Worm (Caenorhabditis elegans) whole organism, mixed stage, embryonic: ENCODE results near the gene tag-151.

Source experiments
- bed-3 ChIP-seq: fragments of 200-800 bp; sonication (Bioruptor generic); optimal IDR thresholded peaks from 3 replicates; lab custom pipeline; 2018; ENCODE audit warnings: mild to moderate bottlenecking, missing genetic modification characterization, moderate library complexity, missing compliant biosample characterization
- ceh-43 ChIP-seq: fragments of 200-800 bp; sonication (Bioruptor generic); optimal IDR thresholded peaks from 2 replicates; lab custom pipeline; 2018; ENCODE audit warnings: mild to moderate bottlenecking, missing genetic modification characterization, moderate library complexity, missing compliant biosample characterization
- cnd-1 ChIP-seq: fragments of 200-800 bp; sonication (Bioruptor generic); optimal IDR thresholded peaks from 2 replicates; lab custom pipeline; 2018; ENCODE audit warnings: mild to moderate bottlenecking, missing genetic modification characterization, missing compliant biosample characterization
- drap-1 ChIP-seq: fragments of 200-800 bp; sonication (Bioruptor generic); optimal IDR thresholded peaks from 3 replicates; lab custom pipeline; 2018; ENCODE audit warnings: mild to moderate bottlenecking, missing genetic modification characterization, missing compliant biosample characterization
- elt-1 ChIP-seq: sonication (generic microtip); optimal IDR thresholded peaks from 2 replicates; lab custom pipeline; 2017; ENCODE audit warnings: missing genetic modification characterization, mild to moderate bottlenecking, missing compliant biosample characterization, antibody characterized with exemption, moderate library complexity, borderline replicate concordance; ENCODE audit not compliant: insufficient read depth
- mep-1 ChIP-seq: fragments of 150-350 bp; optimal IDR thresholded peaks from 2 replicates; lab custom pipeline; 2017; ENCODE audit warnings: missing biosample characterization, missing genetic modification reagents, missing genetic modification characterization, inconsistent platforms
- nhr-12 ChIP-seq: fragments of 150-350 bp; optimal IDR thresholded peaks from 2 replicates; lab custom pipeline; 2014; ENCODE audit warnings: missing biosample characterization, missing genetic modification characterization
- nhr-28 ChIP-seq: fragments of 150-350 bp; optimal IDR thresholded peaks from 2 replicates; lab custom pipeline; 2014; ENCODE audit warnings: missing biosample characterization, missing genetic modification characterization
- pha-4 ChIP-seq: fragments of 150-350 bp; optimal IDR thresholded peaks from 2 replicates; lab custom pipeline; 2018; ENCODE audit warnings: missing biosample characterization, missing genetic modification reagents, missing genetic modification characterization
- snpc-4 ChIP-seq: fragments of 150-350 bp; optimal IDR thresholded peaks from 2 replicates; lab custom pipeline; 2014; ENCODE audit warnings: missing biosample characterization, missing genetic modification characterization
- unc-62 ChIP-seq: fragments of 150-350 bp; optimal IDR thresholded peaks from 2 replicates; lab custom pipeline; 2014; ENCODE audit warnings: missing biosample characterization, missing genetic modification reagents, missing genetic modification characterization
- ztf-11 ChIP-seq: fragments of 150-350 bp; optimal IDR thresholded peaks from 2 replicates; lab custom pipeline; 2014; ENCODE audit warnings: missing biosample characterization, missing genetic modification characterization

DNA sequence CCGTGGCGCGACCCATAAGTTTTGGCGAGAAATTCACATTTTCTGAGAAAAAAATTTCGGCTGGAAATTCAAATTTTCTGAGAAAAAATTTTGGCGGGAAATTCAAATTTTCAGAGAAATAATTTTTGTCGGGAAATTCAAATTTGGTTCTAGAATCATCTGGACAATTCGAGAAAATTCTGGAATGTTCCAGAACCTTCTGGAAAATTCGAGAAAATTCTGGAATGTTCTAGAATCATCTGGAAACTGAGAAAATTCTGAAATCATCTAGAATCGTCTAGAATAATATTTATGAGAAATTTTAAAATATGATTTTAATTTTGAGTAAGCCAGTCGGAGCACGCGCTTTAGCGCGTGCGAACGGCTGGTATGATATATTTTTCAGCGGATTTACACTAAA is 25.2 kb upstream of the tag-151 start:
- TF ChIP-seq drap-1 (GFP tag; lab: Kevin White, UChicago) (no peak), ceh-43 (GFP tag; lab: Kevin White, UChicago) (no peak), bed-3 (GFP tag; lab: Kevin White, UChicago) (no peak), nhr-12 (tag; lab: Kevin White, UChicago) (no peak), snpc-4 (tag; lab: Kevin White, UChicago) (no peak), pha-4 (tag; lab: Kevin White, UChicago) (no peak), ztf-11 (tag; lab: Kevin White, UChicago) (no peak), mep-1 (tag; lab: Kevin White, UChicago) (no peak), unc-62 (GFP tag; lab: Kevin White, UChicago) (no peak), nhr-28 (no peak), elt-1 (tag; lab: Kevin White, UChicago) (no peak), cnd-1 (no peak)
